Fruit fly (Drosophila melanogaster) whole organism, embryonic: ENCODE data around the gene CG10866.
A peak's percentile ranks its signal among the peaks of the same experiment; 100 is the strongest.

Source experiments
- ATbp ChIP-seq: fragments of 200-800 bp; sonication (Bioruptor generic); optimal IDR thresholded peaks from 2 replicates; lab custom pipeline; 2017; ENCODE audit warnings: missing biosample characterization, mild to moderate bottlenecking, missing genetic modification characterization, missing genetic modification reagents
- Abd-B ChIP-seq: fragments of 200-800 bp; sonication (Bioruptor generic); optimal IDR thresholded peaks from 2 replicates; lab custom pipeline; 2018; ENCODE audit warnings: missing biosample characterization, mild to moderate bottlenecking, missing genetic modification characterization, moderate library complexity
- CG11093 ChIP-seq: fragments of 200-800 bp; sonication (Bioruptor generic); IDR thresholded peaks from 3 replicates; pipeline ENCODE4 v1.3.6; 2022; ENCODE audit warnings: missing biosample characterization, missing genetic modification characterization
- CG11247 ChIP-seq: fragments of 200-800 bp; sonication (Bioruptor generic); IDR thresholded peaks from 2 replicates; pipeline ENCODE4 v1.3.6; 2022; ENCODE audit warnings: missing biosample characterization, missing genetic modification characterization
- CG12744 ChIP-seq: fragments of 200-800 bp; sonication (Bioruptor generic); optimal IDR thresholded peaks from 2 replicates; lab custom pipeline; 2016; ENCODE audit warnings: missing biosample characterization, missing genetic modification characterization
- CG13123 ChIP-seq: fragments of 200-800 bp; sonication (Bioruptor generic); optimal IDR thresholded peaks from 2 replicates; lab custom pipeline; 2016; ENCODE audit warnings: missing biosample characterization, missing genetic modification characterization
- CG15479 ChIP-seq: fragments of 200-800 bp; sonication (Bioruptor generic); optimal IDR thresholded peaks from 3 replicates; lab custom pipeline; 2019; ENCODE audit warnings: missing biosample characterization, mild to moderate bottlenecking, missing genetic modification characterization, moderate library complexity
- CG1792 ChIP-seq: fragments of 200-800 bp; sonication (Bioruptor generic); optimal IDR thresholded peaks from 2 replicates; lab custom pipeline; 2016; ENCODE audit warnings: missing biosample characterization, missing genetic modification characterization
- CG18262 ChIP-seq: fragments of 200-800 bp; optimal IDR thresholded peaks from 3 replicates; lab custom pipeline; 2019; ENCODE audit warnings: missing biosample characterization, mild to moderate bottlenecking, missing genetic modification characterization, moderate library complexity
- CG2116 ChIP-seq: fragments of 200-800 bp; sonication (Bioruptor generic); optimal IDR thresholded peaks from 3 replicates; lab custom pipeline; 2018; ENCODE audit warnings: missing biosample characterization, mild to moderate bottlenecking, missing genetic modification characterization
- CG3281 ChIP-seq: fragments of 200-800 bp; sonication (Bioruptor generic); optimal IDR thresholded peaks from 3 replicates; lab custom pipeline; 2017; ENCODE audit warnings: missing biosample characterization, mild to moderate bottlenecking, missing genetic modification characterization
- CG4424 ChIP-seq: fragments of 200-800 bp; sonication (Bioruptor generic); optimal IDR thresholded peaks from 3 replicates; lab custom pipeline; 2016; ENCODE audit warnings: missing biosample characterization, missing genetic modification characterization
- CG4730 ChIP-seq: fragments of 200-800 bp; sonication (Bioruptor generic); IDR thresholded peaks from 2 replicates; pipeline ENCODE4 v1.3.6; 2022; ENCODE audit warnings: missing biosample characterization, missing genetic modification characterization
- CG6175 ChIP-seq: fragments of 200-800 bp; sonication (Bioruptor generic); IDR thresholded peaks from 3 replicates; pipeline ENCODE4 v1.3.6; 2022; ENCODE audit warnings: missing biosample characterization, missing genetic modification characterization
- CG6683 ChIP-seq: fragments of 200-800 bp; sonication (Bioruptor generic); optimal IDR thresholded peaks from 2 replicates; lab custom pipeline; 2017; ENCODE audit warnings: missing biosample characterization, mild to moderate bottlenecking, missing genetic modification characterization, missing genetic modification reagents
- CG8290 ChIP-seq, 3 experiments: fragments of 200-800 bp; sonication (Bioruptor generic); optimal IDR thresholded peaks; 2 replicates each; lab custom pipeline; 2016 to 2019; ENCODE audit warnings: missing biosample characterization in 3 of 3, missing genetic modification characterization in 3 of 3, mild to moderate bottlenecking in 2 of 3, moderate library complexity in 1 of 3
- CG8478 ChIP-seq: fragments of >200 bp; optimal IDR thresholded peaks from 2 replicates; lab custom pipeline; 2018
- CG9727 ChIP-seq: fragments of 200-800 bp; sonication (Bioruptor generic); optimal IDR thresholded peaks from 3 replicates; lab custom pipeline; 2017; ENCODE audit warnings: missing biosample characterization, mild to moderate bottlenecking, missing genetic modification characterization
- CG9797 ChIP-seq: fragments of 200-800 bp; sonication (Bioruptor generic); optimal IDR thresholded peaks from 3 replicates; lab custom pipeline; 2018; ENCODE audit warnings: missing biosample characterization, mild to moderate bottlenecking, missing genetic modification characterization
- CG9817 ChIP-seq: fragments of 200-800 bp; sonication (Bioruptor generic); optimal IDR thresholded peaks from 2 replicates; lab custom pipeline; 2018; ENCODE audit warnings: missing biosample characterization, mild to moderate bottlenecking, missing genetic modification characterization, moderate library complexity
- Dip2 ChIP-seq: fragments of 200-800 bp; sonication (Bioruptor generic); IDR thresholded peaks from 2 replicates; pipeline ENCODE4 v1.3.6; 2022; ENCODE audit warnings: missing biosample characterization, missing genetic modification characterization
- E2f2 ChIP-seq: fragments of 200-800 bp; sonication (Bioruptor generic); IDR thresholded peaks from 2 replicates; pipeline ENCODE4 v1.3.6; 2022; ENCODE audit warnings: missing biosample characterization, missing genetic modification characterization
- Hsf ChIP-seq: fragments of 200-800 bp; sonication (Bioruptor generic); optimal IDR thresholded peaks from 3 replicates; lab custom pipeline; 2016; ENCODE audit warnings: missing biosample characterization, missing genetic modification characterization
- Lhr ChIP-seq: fragments of 200-800 bp; sonication (Bioruptor generic); optimal IDR thresholded peaks from 3 replicates; lab custom pipeline; 2017; ENCODE audit warnings: mild to moderate bottlenecking, missing biosample characterization, missing genetic modification reagents, missing genetic modification characterization
- MTF-1 ChIP-seq: fragments of 200-800 bp; sonication (Bioruptor generic); optimal IDR thresholded peaks from 2 replicates; lab custom pipeline; 2018; ENCODE audit warnings: missing biosample characterization, mild to moderate bottlenecking, missing genetic modification characterization, borderline replicate concordance
- Meics ChIP-seq: fragments of 200-800 bp; sonication (Bioruptor generic); optimal IDR thresholded peaks from 2 replicates; lab custom pipeline; 2017; ENCODE audit warnings: missing biosample characterization, mild to moderate bottlenecking, missing genetic modification characterization
- Oli ChIP-seq: fragments of 200-800 bp; sonication (Bioruptor generic); optimal IDR thresholded peaks from 2 replicates; lab custom pipeline; 2018; ENCODE audit warnings: missing biosample characterization, mild to moderate bottlenecking, missing genetic modification characterization, moderate library complexity
- Scr ChIP-seq: fragments of 200-800 bp; sonication (Bioruptor generic); IDR thresholded peaks from 2 replicates; pipeline ENCODE4 v1.3.6; 2022; ENCODE audit warnings: missing biosample characterization, missing genetic modification characterization; ENCODE audit not compliant: partially characterized antibody
- Xbp1 ChIP-seq: fragments of 200-800 bp; sonication (Bioruptor generic); optimal IDR thresholded peaks from 3 replicates; lab custom pipeline; 2016; ENCODE audit warnings: missing biosample characterization, mild to moderate bottlenecking, missing genetic modification characterization
- ab ChIP-seq: fragments of 200-800 bp; sonication (Bioruptor generic); optimal IDR thresholded peaks from 2 replicates; lab custom pipeline; 2016; ENCODE audit warnings: missing biosample characterization, missing genetic modification characterization
- al ChIP-seq: fragments of 200-800 bp; sonication (Bioruptor generic); IDR thresholded peaks from 2 replicates; pipeline ENCODE4 v1.3.6; 2022; ENCODE audit warnings: missing biosample characterization, missing genetic modification characterization
- bbx ChIP-seq: fragments of 200-800 bp; sonication (Bioruptor generic); IDR thresholded peaks from 2 replicates; pipeline ENCODE4 v1.3.6; 2022; ENCODE audit warnings: missing biosample characterization, missing genetic modification characterization; ENCODE audit not compliant: partially characterized antibody
- bigmax ChIP-seq: fragments of 200-800 bp; sonication (Bioruptor generic); optimal IDR thresholded peaks from 2 replicates; lab custom pipeline; 2018; ENCODE audit warnings: missing biosample characterization, mild to moderate bottlenecking, missing genetic modification characterization
- chinmo ChIP-seq: fragments of 200-800 bp; sonication (Bioruptor generic); IDR thresholded peaks from 4 replicates; pipeline ENCODE4 v1.3.6; 2022; ENCODE audit warnings: missing biosample characterization, missing genetic modification characterization; ENCODE audit not compliant: partially characterized antibody
- dan ChIP-seq: fragments of 200-800 bp; sonication (Bioruptor generic); IDR thresholded peaks from 2 replicates; pipeline ENCODE4 v1.3.6; 2022; ENCODE audit warnings: missing biosample characterization, missing genetic modification characterization
- dati ChIP-seq: fragments of 200-800 bp; sonication (Bioruptor generic); IDR thresholded peaks from 2 replicates; pipeline ENCODE4 v1.3.6; 2022; ENCODE audit warnings: missing biosample characterization, missing genetic modification characterization
- fd3F ChIP-seq: fragments of 200-800 bp; sonication (Bioruptor generic); optimal IDR thresholded peaks from 2 replicates; lab custom pipeline; 2018; ENCODE audit warnings: missing biosample characterization, mild to moderate bottlenecking, missing genetic modification characterization, moderate library complexity
- gsb-n ChIP-seq: fragments of 200-800 bp; sonication (Bioruptor generic); optimal IDR thresholded peaks from 3 replicates; lab custom pipeline; 2018; ENCODE audit warnings: missing biosample characterization, mild to moderate bottlenecking, missing genetic modification characterization
- ind ChIP-seq: fragments of 200-800 bp; sonication (Bioruptor generic); optimal IDR thresholded peaks from 3 replicates; lab custom pipeline; 2016; ENCODE audit warnings: missing biosample characterization, missing genetic modification characterization
- luna ChIP-seq: fragments of 200-800 bp; sonication (Bioruptor generic); optimal IDR thresholded peaks from 2 replicates; lab custom pipeline; 2016; ENCODE audit warnings: missing biosample characterization, missing genetic modification characterization
- mirr ChIP-seq: fragments of 200-800 bp; sonication (Bioruptor generic); optimal IDR thresholded peaks from 3 replicates; lab custom pipeline; 2018; ENCODE audit warnings: missing biosample characterization, mild to moderate bottlenecking, missing genetic modification characterization
- nerfin-1 ChIP-seq: fragments of 200-800 bp; sonication (Bioruptor generic); optimal IDR thresholded peaks from 3 replicates; lab custom pipeline; 2019; ENCODE audit warnings: missing biosample characterization, mild to moderate bottlenecking, missing genetic modification characterization, moderate library complexity
- nerfin-2 ChIP-seq: fragments of 200-800 bp; sonication (Bioruptor generic); IDR thresholded peaks from 2 replicates; pipeline ENCODE4 v1.3.6; 2022; ENCODE audit warnings: missing biosample characterization, missing genetic modification characterization; ENCODE audit not compliant: partially characterized antibody
- p53 ChIP-seq: fragments of 200-800 bp; sonication (Bioruptor generic); optimal IDR thresholded peaks from 2 replicates; lab custom pipeline; 2016; ENCODE audit warnings: missing biosample characterization, missing genetic modification characterization
- prd ChIP-seq, 3 experiments: fragments of >200 bp in 2 of 3; fragments of 200-800 bp in 1 of 3; sonication (Bioruptor generic) in 1 of 3; optimal IDR thresholded peaks in 2 of 3; IDR thresholded peaks in 1 of 3; 2 replicates in 2 of 3; 3 replicates in 1 of 3; pipeline versions ENCODE4 v1.3.6 to Lab custom; 2017 to 2022; ENCODE audit warnings: missing biosample characterization in 1 of 3, missing genetic modification characterization in 1 of 3
- rib ChIP-seq: fragments of 200-800 bp; sonication (Bioruptor generic); IDR thresholded peaks from 2 replicates; pipeline ENCODE4 v1.3.6; 2022; ENCODE audit warnings: missing biosample characterization, missing genetic modification characterization
- salm ChIP-seq: fragments of 200-800 bp; sonication (Bioruptor generic); optimal IDR thresholded peaks from 2 replicates; lab custom pipeline; 2018; ENCODE audit warnings: missing biosample characterization, mild to moderate bottlenecking, missing genetic modification characterization
- sisA ChIP-seq: fragments of 200-800 bp; sonication (Bioruptor generic); IDR thresholded peaks from 2 replicates; pipeline ENCODE4 v1.3.6; 2022; ENCODE audit warnings: missing biosample characterization, missing genetic modification characterization
- tx ChIP-seq: fragments of 200-800 bp; sonication (Bioruptor generic); optimal IDR thresholded peaks from 2 replicates; lab custom pipeline; 2016; ENCODE audit warnings: missing biosample characterization, missing genetic modification characterization
- zen2 ChIP-seq: fragments of 200-800 bp; sonication (Bioruptor generic); IDR thresholded peaks from 3 replicates; pipeline ENCODE4 v1.3.6; 2022; ENCODE audit warnings: missing biosample characterization, missing genetic modification characterization; ENCODE audit not compliant: partially characterized antibody

CG10866 gene

dm6 chr3L:3932742-3933289 is 5.0 kb downstream of the CG10866 start (continued):
- TF ChIP-seq CG6175 (GFP tag; lab: Robert Waterston, UW), result no peak
- no peak for TF ChIP-seq dati (GFP tag; lab: Robert Waterston, UW)
- TF ChIP-seq nerfin-1 (tag; lab: Kevin White, UChicago), result no peak
- TF ChIP-seq ab (GFP tag; lab: Kevin White, UChicago), result no peak
- TF ChIP-seq CG8290 (GFP tag; optimal IDR thresholded peaks at IDR 0.05; lab: Kevin White, UChicago), result no peak
- TF ChIP-seq CG8290 (tag; optimal IDR thresholded peaks at IDR 0.05; lab: Kevin White, UChicago), result peak in 1 of 2 experiments; percentile 81
- TF ChIP-seq CG8478 (lab: Kevin White, UChicago), result no peak
- no peak for TF ChIP-seq CG13123 (GFP tag; lab: Kevin White, UChicago)
- no peak for TF ChIP-seq dan
- TF ChIP-seq CG15479 (GFP tag; lab: Kevin White, UChicago), result no peak
- TF ChIP-seq prd (optimal IDR thresholded peaks at IDR 0.05; lab: Kevin White, UChicago), result no peak
- TF ChIP-seq prd (GFP tag; IDR thresholded peaks at IDR 0.05; lab: Robert Waterston, UW), result no peak
- TF ChIP-seq CG12744 (GFP tag; lab: Kevin White, UChicago), result no peak
- TF ChIP-seq zen2 (GFP tag; lab: Robert Waterston, UW), result no peak
- no peak for TF ChIP-seq tx (GFP tag; lab: Kevin White, UChicago)
- TF ChIP-seq nerfin-2, result no peak
- no peak for TF ChIP-seq sisA (GFP tag; lab: Robert Waterston, UW)
- TF ChIP-seq fd3F (GFP tag; lab: Kevin White, UChicago), result peak; percentile 51
- TF ChIP-seq al (GFP tag; lab: Robert Waterston, UW), result no peak
- peak; percentile 75 for TF ChIP-seq CG3281 (GFP tag; lab: Kevin White, UChicago)
- no peak for TF ChIP-seq chinmo (GFP tag; lab: Robert Waterston, UW)
- peak; percentile 45 for TF ChIP-seq Meics (GFP tag; lab: Kevin White, UChicago)
- TF ChIP-seq Xbp1, result no peak
- TF ChIP-seq CG4424, result no peak
- no peak for TF ChIP-seq CG9727 (GFP tag; lab: Kevin White, UChicago)
- TF ChIP-seq CG4730 (GFP tag; lab: Robert Waterston, UW), result no peak
- TF ChIP-seq CG1792 (GFP tag; lab: Kevin White, UChicago), result no peak
- TF ChIP-seq Oli (tag; lab: Kevin White, UChicago), result no peak
- TF ChIP-seq bbx (GFP tag; lab: Robert Waterston, UW), result no peak
- no peak for TF ChIP-seq Hsf (GFP tag; lab: Kevin White, UChicago)
- TF ChIP-seq CG2116 (GFP tag; lab: Kevin White, UChicago), result no peak
- no peak for TF ChIP-seq E2f2 (GFP tag; lab: Robert Waterston, UW)
- TF ChIP-seq Scr, result no peak
- no peak for TF ChIP-seq Abd-B (GFP tag; lab: Kevin White, UChicago)
- peak; percentile 27 for TF ChIP-seq mirr
- TF ChIP-seq ind, result no peak
- no peak for TF ChIP-seq rib (GFP tag; lab: Robert Waterston, UW)
- TF ChIP-seq CG11247 (GFP tag; lab: Robert Waterston, UW), result no peak
- TF ChIP-seq salm (tag; lab: Kevin White, UChicago), result no peak
- no peak for TF ChIP-seq luna (GFP tag; lab: Kevin White, UChicago)
- TF ChIP-seq ATbp (GFP tag; lab: Kevin White, UChicago), result peak; percentile 42
- peak; percentile 3 for TF ChIP-seq CG6683 (GFP tag; lab: Kevin White, UChicago)
- no peak for TF ChIP-seq p53
- no peak for TF ChIP-seq CG11093
- no peak for TF ChIP-seq Lhr (GFP tag; lab: Kevin White, UChicago)
- TF ChIP-seq CG18262, result no peak
- TF ChIP-seq Dip2 (GFP tag; lab: Robert Waterston, UW), result no peak
- TF ChIP-seq CG9797 (GFP tag; lab: Kevin White, UChicago), result no peak
- TF ChIP-seq CG9817 (tag; lab: Kevin White, UChicago), result no peak
- TF ChIP-seq gsb-n, result no peak
- no peak for TF ChIP-seq MTF-1
- no peak for TF ChIP-seq bigmax (GFP tag; lab: Kevin White, UChicago)
